Worm (Caenorhabditis elegans): ENCODE measurements around the gene T20D4.19.
A peak's percentile ranks its signal among the peaks of the same experiment; 100 is the strongest.
"Not testable (repeated sequence)": the region's sequence is repeated elsewhere in the genome, so short reads cannot be mapped to it uniquely, and the experiment has no call there.

Gene T20D4.19

ce11 chrV:3409498-3409897, 21.9 kb downstream of the T20D4.19 start:
- TF ChIP-seq efl-1 (optimal IDR thresholded peaks at IDR 0.05) (no peak), efl-1 (GFP tag; optimal IDR thresholded peaks at IDR 0.05 in 1 of 2) (no peak), dsc-1 (tag; optimal IDR thresholded peaks at IDR 0.05) (peak; percentile 14)

DNA sequence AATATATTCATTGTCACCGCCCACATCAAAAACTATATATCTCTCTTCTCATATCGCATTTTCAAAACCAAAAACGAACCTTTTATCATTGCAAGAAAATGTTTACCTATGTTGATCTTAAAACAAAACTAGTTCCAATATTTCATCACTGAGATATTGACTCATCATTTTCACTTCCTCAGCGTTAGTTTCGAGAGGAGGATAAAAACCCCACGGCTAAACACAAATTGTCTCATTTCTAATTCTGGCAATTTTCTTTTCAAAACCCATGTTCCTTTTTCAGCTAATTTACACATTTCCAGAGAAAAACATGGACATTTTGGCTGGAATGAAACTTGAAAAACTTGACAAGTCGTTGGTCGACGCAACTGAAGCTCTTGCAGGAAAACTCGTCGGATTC, 22.8 kb downstream of the T20D4.19 start, which contains the start of gene T20D4.7:
Gene T20D4.7 (plus strand): TSS at position 301 of the 400 bp plus-strand sequence.
- TF ChIP-seq jun-1 (tag; optimal IDR thresholded peaks at IDR 0.05) (no peak), fkh-8 (tag; optimal IDR thresholded peaks at IDR 0.05) (no peak), snpc-4 (tag; optimal IDR thresholded peaks at IDR 0.05) (no peak), F16B12.6 (tag; optimal IDR thresholded peaks at IDR 0.05) (no peak), zag-1 (tag; optimal IDR thresholded peaks at IDR 0.05) (no peak), ceh-63 (GFP tag; optimal IDR thresholded peaks at IDR 0.05) (no peak), sox-4 (tag; optimal IDR thresholded peaks at IDR 0.05) (no peak), hlh-4 (tag; optimal IDR thresholded peaks at IDR 0.05) (no peak), mef-2 (tag; optimal IDR thresholded peaks at IDR 0.05) (no peak), grh-1 (GFP tag; IDR thresholded peaks at IDR 0.05) (no peak), fkh-10 (GFP tag; optimal IDR thresholded peaks at IDR 0.05) (no peak), snu-23 (GFP tag; optimal IDR thresholded peaks at IDR 0.05) (no peak), rnt-1 (tag; optimal IDR thresholded peaks at IDR 0.05) (no peak), unc-98 (GFP tag; IDR thresholded peaks at IDR 0.05) (no peak), sptf-1 (tag; optimal IDR thresholded peaks at IDR 0.05) (no peak), fos-1 (tag; optimal IDR thresholded peaks at IDR 0.05) (no peak), alr-1 (tag; optimal IDR thresholded peaks at IDR 0.05; ENCODE audit: borderline replicate concordance) (no peak), mab-9 (GFP tag; IDR thresholded peaks at IDR 0.05) (no peak)

DNA sequence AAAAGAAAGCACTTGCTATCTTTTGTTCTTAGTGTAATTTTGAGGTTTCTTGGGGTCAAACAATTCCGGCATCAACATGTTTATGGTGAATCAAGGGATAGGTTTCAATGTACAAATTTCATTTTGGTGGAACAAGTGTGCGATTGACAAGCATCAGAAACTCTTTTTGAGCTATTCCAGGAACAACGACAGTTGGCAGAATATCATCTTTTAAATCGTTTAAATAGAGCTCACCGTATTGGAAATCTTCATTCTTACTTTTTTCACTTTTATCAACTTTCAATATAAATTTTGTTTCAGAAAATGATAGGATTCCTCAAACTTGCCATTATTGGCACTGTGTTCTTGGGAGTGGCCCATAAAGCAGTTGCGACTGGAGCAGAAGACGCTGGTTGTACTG, 31.5 kb downstream of the T20D4.19 start, which contains the start of gene T20D4.10:
Gene T20D4.10 (plus strand): TSS at position 301 of the 400 bp plus-strand sequence.
- TF ChIP-seq ceh-82, nhr-237, ceh-90 (tag; optimal IDR thresholded peaks at IDR 0.05): not testable (repeated sequence)

DNA sequence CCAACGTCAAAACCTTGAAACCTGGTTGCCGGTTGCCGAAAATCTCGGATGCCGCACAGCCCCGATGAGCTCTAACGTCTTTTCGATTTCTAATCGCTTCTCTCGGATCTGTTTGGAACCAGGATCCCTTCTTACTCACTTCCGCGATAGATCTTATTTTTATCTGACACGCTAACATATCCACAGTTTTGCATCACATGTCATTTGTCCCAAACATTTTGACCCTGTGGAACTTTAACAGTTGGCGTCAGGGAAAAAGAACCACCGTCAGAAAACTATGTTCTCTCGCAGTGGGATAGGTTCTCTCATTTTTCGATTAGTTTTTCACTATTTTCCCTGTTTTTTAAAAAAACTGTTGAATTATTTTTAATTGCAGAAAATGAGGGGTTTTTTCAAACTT, 33.1 kb downstream of the T20D4.19 start, which contains the start of gene T20D4.11:
Gene T20D4.11 (plus strand): TSS at position 377 of the 400 bp plus-strand sequence.
- TF ChIP-seq snu-23 (GFP tag; optimal IDR thresholded peaks at IDR 0.05) (no peak), C34B4.2 (tag; optimal IDR thresholded peaks at IDR 0.05) (no peak), isw-1 (GFP tag; IDR thresholded peaks at IDR 0.05) (no peak), fkh-8 (tag; optimal IDR thresholded peaks at IDR 0.05) (no peak), ces-1 (GFP tag; optimal IDR thresholded peaks at IDR 0.05) (no peak), aha-1 (tag; optimal IDR thresholded peaks at IDR 0.05) (no peak)

DNA sequence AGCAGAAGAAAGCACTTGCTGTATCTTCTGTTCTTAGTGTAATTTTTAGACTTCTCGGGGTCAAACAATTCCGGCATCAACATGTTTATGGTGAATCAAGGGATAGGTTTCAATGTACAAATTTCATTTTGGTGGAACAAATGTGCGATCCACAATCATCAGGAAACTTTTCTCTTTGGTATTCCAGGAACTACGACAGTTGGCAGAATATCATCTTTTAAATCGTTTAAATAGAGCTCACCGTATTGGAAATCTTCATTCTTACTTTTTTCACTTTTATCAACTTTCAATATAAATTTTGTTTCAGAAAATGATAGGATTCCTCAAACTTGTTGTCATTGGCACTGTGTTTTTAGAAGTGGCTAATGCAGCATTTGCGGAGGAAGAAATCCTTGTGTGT, 34.7 kb downstream of the T20D4.19 start, which contains the start of gene T20D4.12:
Gene T20D4.12 (plus strand): TSS at position 301 of the 400 bp plus-strand sequence.
- TF ChIP-seq fos-1, ceh-82, unc-30 (tag; optimal IDR thresholded peaks at IDR 0.05): not testable (repeated sequence)

- TF ChIP-seq rnt-1 (tag; optimal IDR thresholded peaks at IDR 0.05): no peak
- TF ChIP-seq ceh-90 (tag; optimal IDR thresholded peaks at IDR 0.05): no peak
- TF ChIP-seq fkh-4 (tag; optimal IDR thresholded peaks at IDR 0.05; ENCODE audit: borderline replicate concordance): no peak
- TF ChIP-seq pax-3 (tag; optimal IDR thresholded peaks at IDR 0.05): no peak
- TF ChIP-seq efl-3 (GFP tag; optimal IDR thresholded peaks at IDR 0.05): no peak
These were observed 36.7 kb downstream of the T20D4.19 start, which contains the start of gene T20D4.15 for ce11 chrV:3394694-3395240. Gene T20D4.15, minus strand, starts transcription at chrV:3394744.
